Worm (Caenorhabditis elegans): Measurements from ENCODE around the gene C15C7.4.

C15C7.4 gene

ce11 chrX:3106137-3106536, 39.2 kb upstream of the C15C7.4 start, which contains the start of gene K10B3.5 (continued):
- TF ChIP-seq attf-6 (GFP tag; IDR thresholded peaks at IDR 0.05), result no peak
- TF ChIP-seq chd-7 (tag; optimal IDR thresholded peaks at IDR 0.05), result no peak
- TF ChIP-seq zfh-2 (GFP tag; conservative IDR thresholded peaks at IDR 0.05), result no peak
- no peak for TF ChIP-seq akir-1 (GFP tag; optimal IDR thresholded peaks at IDR 0.05)
- TF ChIP-seq lag-1 (GFP tag; IDR thresholded peaks at IDR 0.05), result no peak
- TF ChIP-seq repo-1 (tag; optimal IDR thresholded peaks at IDR 0.05), result no peak
- no peak for TF ChIP-seq tbp1 (GFP tag; optimal IDR thresholded peaks at IDR 0.05)
- no peak for TF ChIP-seq hlh-26 (GFP tag; conservative IDR thresholded peaks at IDR 0.05)
- TF ChIP-seq efl-1 (GFP tag; optimal IDR thresholded peaks at IDR 0.05), result peak; percentile 59
- TF ChIP-seq somi-1 (GFP tag; optimal IDR thresholded peaks at IDR 0.05), result no peak
- TF ChIP-seq T07F8.4 (tag; optimal IDR thresholded peaks at IDR 0.05), result no peak
- no peak for TF ChIP-seq ekl-4 (GFP tag; IDR thresholded peaks at IDR 0.05)
- no peak for TF ChIP-seq unc-130 (GFP tag; optimal IDR thresholded peaks at IDR 0.05)
- TF ChIP-seq ceh-40 (GFP tag; IDR thresholded peaks at IDR 0.05), result no peak
- no peak for TF ChIP-seq snpc-3.4 (tag; optimal IDR thresholded peaks at IDR 0.05)
- TF ChIP-seq lin-26 (GFP tag; IDR thresholded peaks at IDR 0.05), result no peak
- no peak for TF ChIP-seq Y95B8A.8 (GFP tag; IDR thresholded peaks at IDR 0.05)
- no peak for TF ChIP-seq sdz-38 (tag; optimal IDR thresholded peaks at IDR 0.05)
- no peak for TF ChIP-seq C06A6.2 (GFP tag; conservative IDR thresholded peaks at IDR 0.05)
- no peak for TF ChIP-seq ets-4 (GFP tag; optimal IDR thresholded peaks at IDR 0.05)
- no peak for TF ChIP-seq rpc-1 (optimal IDR thresholded peaks at IDR 0.05)
- no peak for TF ChIP-seq rpc-1 (tag; optimal IDR thresholded peaks at IDR 0.05)
- no peak for TF ChIP-seq nfya-2 (GFP tag; IDR thresholded peaks at IDR 0.05)
- TF ChIP-seq gei-17 (GFP tag; optimal IDR thresholded peaks at IDR 0.05), result no peak
- no peak for TF ChIP-seq F22D6.2 (tag; optimal IDR thresholded peaks at IDR 0.05)
- peak; percentile 46 for TF ChIP-seq nhr-80 (tag; optimal IDR thresholded peaks at IDR 0.05)
- peak; percentile 15; the same call in 1 of the 2 replicates for TF ChIP-seq madf-6 (GFP tag; IDR thresholded peaks at IDR 0.05)
- TF ChIP-seq hmg-20 (GFP tag; IDR thresholded peaks at IDR 0.05), result no peak
- TF ChIP-seq B0035.1 (tag; optimal IDR thresholded peaks at IDR 0.05), result no peak
- TF ChIP-seq ccch-3 (GFP tag; optimal IDR thresholded peaks at IDR 0.05), result no peak
- TF ChIP-seq ceh-100 (GFP tag; IDR thresholded peaks at IDR 0.05), result no peak
- TF ChIP-seq B0336.3 (GFP tag; IDR thresholded peaks at IDR 0.05), result no peak
- TF ChIP-seq Y79H2A.3 (GFP tag; conservative IDR thresholded peaks at IDR 0.05), result no peak
- no peak for TF ChIP-seq tlf-1 (GFP tag; optimal IDR thresholded peaks at IDR 0.05)
- no peak for TF ChIP-seq Y53F4B.3 (GFP tag; IDR thresholded peaks at IDR 0.05)
- TF ChIP-seq Y53G8AR.9 (GFP tag; conservative IDR thresholded peaks at IDR 0.05), result no peak
- TF ChIP-seq rcor-1 (GFP tag; IDR thresholded peaks at IDR 0.05), result no peak
- no peak for TF ChIP-seq unc-62 (GFP tag; optimal IDR thresholded peaks at IDR 0.05)
- TF ChIP-seq mel-28 (tag; optimal IDR thresholded peaks at IDR 0.05; ENCODE audit: borderline replicate concordance), result no peak
- TF ChIP-seq hsf-1 (GFP tag; IDR thresholded peaks at IDR 0.05), result no peak
- no peak for TF ChIP-seq nhr-179 (tag; optimal IDR thresholded peaks at IDR 0.05)
- TF ChIP-seq K11D2.4 (GFP tag; IDR thresholded peaks at IDR 0.05), result 0 out of 2 replicates have a peak, but pooled peaks have one; percentile 27
- TF ChIP-seq mes-4 (tag; optimal IDR thresholded peaks at IDR 0.05), result no peak
- TF ChIP-seq pha-4 (tag; optimal IDR thresholded peaks at IDR 0.05), result peak; percentile 44
- no peak for TF ChIP-seq Y67H2A.10 (GFP tag; conservative IDR thresholded peaks at IDR 0.05)
- no peak for TF ChIP-seq B0261.1 (tag; optimal IDR thresholded peaks at IDR 0.05)
- TF ChIP-seq die-1 (tag; optimal IDR thresholded peaks at IDR 0.05), result no peak
- peak; percentile 57; the same call in 1 of the 2 replicates for TF ChIP-seq hmg-1.2 (GFP tag; IDR thresholded peaks at IDR 0.05)
- no peak for TF ChIP-seq pbrm-1 (GFP tag; IDR thresholded peaks at IDR 0.05)
- TF ChIP-seq aptf-3 (GFP tag; IDR thresholded peaks at IDR 0.05), result no peak
- TF ChIP-seq egl-18 (GFP tag; IDR thresholded peaks at IDR 0.05), result no peak
